Worm (Caenorhabditis elegans) whole organism, L2 larva: ENCODE results near the gene lrpr-1.

Source experiments
- ZK546.5 ChIP-seq: sonication (generic microtip); optimal IDR thresholded peaks from 2 replicates; lab custom pipeline; 2017; ENCODE audit warnings: missing biosample characterization, missing genetic modification characterization
- blmp-1 ChIP-seq: sonication (generic microtip); optimal IDR thresholded peaks from 2 replicates; lab custom pipeline; 2017; ENCODE audit warnings: missing genetic modification characterization, mild to moderate bottlenecking, missing compliant biosample characterization, antibody characterized with exemption, moderate library complexity; ENCODE audit not compliant: insufficient read depth
- ceh-82 ChIP-seq: fragments of 150-350 bp; optimal IDR thresholded peaks from 2 replicates; lab custom pipeline; 2014; ENCODE audit warnings: missing biosample characterization, missing genetic modification characterization
- crh-2 ChIP-seq: sonication (generic microtip); optimal IDR thresholded peaks from 2 replicates; lab custom pipeline; 2017; ENCODE audit warnings: missing biosample characterization, missing genetic modification characterization
- egl-27 ChIP-seq: sonication (generic microtip); optimal IDR thresholded peaks from 3 replicates; lab custom pipeline; 2017; ENCODE audit warnings: missing biosample characterization, missing genetic modification reagents, missing genetic modification characterization
- elt-1 ChIP-seq: fragments of 150-350 bp; optimal IDR thresholded peaks from 2 replicates; lab custom pipeline; 2014; ENCODE audit warnings: missing biosample characterization, missing genetic modification characterization
- lin-13 ChIP-seq: fragments of 150-350 bp; optimal IDR thresholded peaks from 2 replicates; lab custom pipeline; 2014; ENCODE audit warnings: missing biosample characterization, missing genetic modification reagents, missing genetic modification characterization
- nhr-11 ChIP-seq: fragments of 150-350 bp; optimal IDR thresholded peaks from 2 replicates; lab custom pipeline; 2014; ENCODE audit warnings: missing biosample characterization, missing genetic modification characterization
- nhr-237 ChIP-seq: fragments of 150-350 bp; optimal IDR thresholded peaks from 2 replicates; lab custom pipeline; 2014; ENCODE audit warnings: missing biosample characterization, missing genetic modification characterization
- nhr-6 ChIP-seq: fragments of 150-350 bp; optimal IDR thresholded peaks from 2 replicates; lab custom pipeline; 2014; ENCODE audit warnings: missing biosample characterization, missing genetic modification characterization
- nhr-77 ChIP-seq: fragments of 150-350 bp; optimal IDR thresholded peaks from 2 replicates; lab custom pipeline; 2014; ENCODE audit warnings: missing biosample characterization, missing genetic modification characterization
- unc-62 ChIP-seq: fragments of 150-350 bp; optimal IDR thresholded peaks from 2 replicates; lab custom pipeline; 2014; ENCODE audit warnings: missing biosample characterization, missing genetic modification reagents, missing genetic modification characterization

DNA sequence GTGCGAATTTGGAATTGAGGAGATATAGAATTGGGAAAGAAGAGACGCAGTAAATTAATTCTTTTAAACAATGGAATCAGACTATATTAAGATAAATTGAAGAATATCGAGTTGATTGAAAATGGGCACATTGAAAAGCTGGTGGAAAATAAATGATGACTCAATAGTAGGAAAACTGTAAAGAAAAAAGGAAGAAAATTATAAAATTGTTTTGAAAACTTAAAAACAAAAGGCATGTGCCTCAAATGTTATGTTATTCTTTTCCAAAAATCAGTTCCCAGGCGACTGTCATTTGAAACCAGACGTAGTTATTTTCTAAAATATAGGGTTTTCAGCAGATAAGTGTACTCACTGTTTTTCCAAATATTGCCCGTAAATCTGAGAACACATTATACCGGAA, 2.2 kb upstream of the lrpr-1 start, which contains the start of gene C04E6.12:
- TF ChIP-seq nhr-77 (tag; lab: Kevin White, UChicago), result no peak
- TF ChIP-seq blmp-1 (tag; lab: Kevin White, UChicago), result no peak
- TF ChIP-seq nhr-237, result no peak
- no peak for TF ChIP-seq ceh-82 (tag; lab: Kevin White, UChicago)
- no peak for TF ChIP-seq elt-1 (tag; lab: Kevin White, UChicago)
- no peak for TF ChIP-seq nhr-11 (tag; lab: Kevin White, UChicago)
- no peak for TF ChIP-seq nhr-6 (tag; lab: Kevin White, UChicago)
- no peak for TF ChIP-seq egl-27 (tag; lab: Kevin White, UChicago)
- no peak for TF ChIP-seq crh-2 (tag; lab: Kevin White, UChicago)
- no peak for TF ChIP-seq unc-62 (GFP tag; lab: Kevin White, UChicago)
- TF ChIP-seq ZK546.5 (tag; lab: Kevin White, UChicago), result no peak
- TF ChIP-seq lin-13, result no peak
